Worm (Caenorhabditis elegans) whole organism, late embryonic: ENCODE data around the gene nmur-1.

Experiments
- F13H6.1 ChIP-seq: sonication (generic microtip); optimal IDR thresholded peaks from 2 replicates; lab custom pipeline; 2016; ENCODE audit warnings: missing genetic modification characterization, missing compliant biosample characterization
- ama-1 ChIP-seq: fragments of 150-350 bp; optimal IDR thresholded peaks from 2 replicates; lab custom pipeline; 2014
- ceh-2 ChIP-seq: sonication (generic microtip); optimal IDR thresholded peaks from 2 replicates; lab custom pipeline; 2016; ENCODE audit warnings: missing genotype, missing genetic modification characterization, missing compliant biosample characterization
- ceh-24 ChIP-seq: sonication (generic microtip); optimal IDR thresholded peaks from 2 replicates; lab custom pipeline; 2016; ENCODE audit warnings: mild to moderate bottlenecking, missing genetic modification characterization, missing compliant biosample characterization
- ceh-30 ChIP-seq: fragments of 150-350 bp; optimal IDR thresholded peaks from 2 replicates; lab custom pipeline; 2014; ENCODE audit warnings: missing biosample characterization, missing genetic modification characterization
- ceh-45 ChIP-seq: fragments of 200-800 bp; sonication (Bioruptor generic); IDR thresholded peaks from 2 replicates; pipeline ENCODE4 v1.3.6; 2022; ENCODE audit warnings: missing genetic modification reagents, missing genetic modification characterization, missing compliant biosample characterization
- lim-6 ChIP-seq: sonication (generic microtip); optimal IDR thresholded peaks from 2 replicates; lab custom pipeline; 2016; ENCODE audit warnings: missing genetic modification characterization, missing compliant biosample characterization
- nhr-11 ChIP-seq: fragments of 150-350 bp; optimal IDR thresholded peaks from 2 replicates; lab custom pipeline; 2014; ENCODE audit warnings: missing biosample characterization, missing genetic modification characterization
- nhr-232 ChIP-seq: sonication (generic microtip); optimal IDR thresholded peaks from 2 replicates; lab custom pipeline; 2016; ENCODE audit warnings: missing genetic modification characterization, missing compliant biosample characterization
- pag-3 ChIP-seq: sonication (generic microtip); optimal IDR thresholded peaks from 2 replicates; lab custom pipeline; 2016; ENCODE audit warnings: missing compliant biosample characterization, missing genetic modification characterization, borderline replicate concordance
- unc-86 ChIP-seq: sonication (generic microtip); optimal IDR thresholded peaks from 2 replicates; lab custom pipeline; 2016; ENCODE audit warnings: missing genetic modification characterization, missing compliant biosample characterization

- TF ChIP-seq pag-3 (tag; lab: Kevin White, UChicago) (no peak), nhr-232 (tag; lab: Kevin White, UChicago) (no peak), ceh-45 (GFP tag; lab: Robert Waterston, UW) (no peak), ceh-2 (tag; lab: Kevin White, UChicago) (no peak), unc-86 (peak; percentile 10), lim-6 (tag; lab: Kevin White, UChicago) (no peak), nhr-11 (tag; lab: Kevin White, UChicago) (no peak), ceh-24 (tag; lab: Kevin White, UChicago) (no peak), F13H6.1 (no peak), ama-1 (lab: Kevin White, UChicago) (no peak), ceh-30 (tag; lab: Kevin White, UChicago) (no peak)
Observed at ce11 chrX:9024270-9024669, 43.5 kb downstream of the nmur-1 start.
